Fruit fly (Drosophila melanogaster) whole organism, prepupa: ENCODE data around the gene spn-F.

Experiments
- Blimp-1 ChIP-seq: fragments of 200-800 bp; sonication (Bioruptor generic); optimal IDR thresholded peaks from 3 replicates; lab custom pipeline; 2017; ENCODE audit warnings: missing biosample characterization, missing genetic modification characterization, mild to moderate bottlenecking, moderate library complexity, missing genetic modification reagents
- CG10631 ChIP-seq: fragments of 200-800 bp; sonication (Bioruptor generic); optimal IDR thresholded peaks from 2 replicates; lab custom pipeline; 2016; ENCODE audit warnings: missing biosample characterization, missing genetic modification characterization
- CG3032 ChIP-seq: fragments of 200-800 bp; optimal IDR thresholded peaks from 2 replicates; lab custom pipeline; 2019; ENCODE audit warnings: missing biosample characterization, mild to moderate bottlenecking, missing genetic modification characterization, moderate library complexity
- CG6808 ChIP-seq: fragments of 200-800 bp; sonication (Bioruptor generic); optimal IDR thresholded peaks from 3 replicates; lab custom pipeline; 2017; ENCODE audit warnings: missing biosample characterization, missing genetic modification characterization, mild to moderate bottlenecking, moderate library complexity, missing genetic modification reagents
- CG7368 ChIP-seq: fragments of 200-800 bp; sonication (Bioruptor generic); optimal IDR thresholded peaks from 3 replicates; lab custom pipeline; 2016; ENCODE audit warnings: missing biosample characterization, missing genetic modification characterization
- Hr39 ChIP-seq: fragments of 200-800 bp; sonication (Bioruptor generic); optimal IDR thresholded peaks from 2 replicates; lab custom pipeline; 2016; ENCODE audit warnings: missing biosample characterization, missing genetic modification characterization
- spab ChIP-seq: fragments of 200-800 bp; sonication (Bioruptor generic); optimal IDR thresholded peaks from 2 replicates; lab custom pipeline; 2017; ENCODE audit warnings: missing biosample characterization, mild to moderate bottlenecking, missing genetic modification characterization, missing genetic modification reagents

DNA sequence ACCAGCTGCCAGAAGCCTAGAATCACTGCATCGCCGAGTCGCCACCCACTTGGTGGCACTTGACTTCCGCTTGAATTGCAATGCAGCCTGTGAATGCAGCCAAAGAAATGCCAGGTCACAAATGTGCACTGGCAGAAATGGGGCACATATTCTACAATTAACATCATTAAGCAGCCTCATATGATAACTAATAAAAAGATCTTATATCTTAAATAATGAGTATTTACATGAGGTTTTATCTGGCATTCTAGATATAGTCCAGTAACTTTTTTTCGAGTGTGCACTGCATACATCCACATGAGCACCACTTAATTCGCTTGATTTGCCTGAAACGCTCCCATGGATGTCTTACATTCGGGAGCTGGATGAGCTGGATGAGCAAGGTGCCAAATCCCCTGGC is 40.8 kb downstream of the spn-F start:
- TF ChIP-seq Blimp-1 (GFP tag; lab: Kevin White, UChicago) (no peak), CG7368 (GFP tag; lab: Kevin White, UChicago) (peak; percentile 29), spab (peak; percentile 14), CG10631 (GFP tag; lab: Kevin White, UChicago) (peak; percentile 49), CG3032 (tag; lab: Kevin White, UChicago) (peak; percentile 41), Hr39 (GFP tag; lab: Kevin White, UChicago) (peak; percentile 49), CG6808 (GFP tag; lab: Kevin White, UChicago) (peak; percentile 39)
